Worm (Caenorhabditis elegans): Measurements from ENCODE around the gene itm-2.

The itm-2 gene

DNA sequence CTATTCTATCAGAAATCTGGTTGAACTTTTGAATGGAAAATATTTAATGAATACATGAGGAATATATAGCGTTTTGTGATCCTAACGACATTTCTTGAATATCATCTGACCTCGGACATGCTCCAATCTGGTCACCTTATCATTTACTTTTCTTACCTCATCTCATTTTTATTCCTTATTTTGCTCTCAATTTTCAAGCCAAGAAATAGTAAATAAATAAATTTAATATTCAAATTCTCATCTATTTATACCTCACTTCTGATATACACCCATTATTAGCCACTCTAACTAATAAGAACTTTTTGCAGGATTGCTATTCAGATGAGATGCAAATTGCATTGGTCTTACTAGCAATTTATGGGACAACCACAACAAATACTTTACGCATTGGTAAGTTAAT, 16.0 kb downstream of the itm-2 start, which contains the start of gene ddr-1:
TSS of gene ddr-1 (plus strand) at position 301 of the 400 bp plus-strand sequence.
- TF ChIP-seq ceh-83 (GFP tag; optimal IDR thresholded peaks at IDR 0.05), result no peak
- no peak for TF ChIP-seq snpc-4 (tag; optimal IDR thresholded peaks at IDR 0.05)
- TF ChIP-seq elt-1 (tag; optimal IDR thresholded peaks at IDR 0.05; ENCODE audit: borderline replicate concordance, insufficient read depth), result no peak
- TF ChIP-seq unc-62 (GFP tag; optimal IDR thresholded peaks at IDR 0.05), result no peak
- TF ChIP-seq ham-2 (GFP tag; optimal IDR thresholded peaks at IDR 0.05), result no peak
- TF ChIP-seq mls-2 (tag; optimal IDR thresholded peaks at IDR 0.05), result no peak
- TF ChIP-seq drap-1 (GFP tag; optimal IDR thresholded peaks at IDR 0.05), result no peak
- TF ChIP-seq ceh-43 (GFP tag; optimal IDR thresholded peaks at IDR 0.05), result no peak
- no peak for TF ChIP-seq cnd-1 (tag; optimal IDR thresholded peaks at IDR 0.05)
- no peak for TF ChIP-seq sptf-1 (tag; optimal IDR thresholded peaks at IDR 0.05)
- no peak for TF ChIP-seq nhr-28 (tag; optimal IDR thresholded peaks at IDR 0.05)
- TF ChIP-seq tbx-8 (GFP tag; optimal IDR thresholded peaks at IDR 0.05), result no peak
- TF ChIP-seq nhr-76 (tag; optimal IDR thresholded peaks at IDR 0.05), result no peak
- TF ChIP-seq ztf-11 (tag; optimal IDR thresholded peaks at IDR 0.05), result no peak
- TF ChIP-seq flh-1 (GFP tag; optimal IDR thresholded peaks at IDR 0.05), result no peak

ce11 chrX:5465631-5466030, 20.7 kb downstream of the itm-2 start:
- TF ChIP-seq ceh-83 (GFP tag; optimal IDR thresholded peaks at IDR 0.05), result no peak
- TF ChIP-seq nhr-76 (tag; optimal IDR thresholded peaks at IDR 0.05), result no peak
- no peak for TF ChIP-seq hlh-1 (tag; optimal IDR thresholded peaks at IDR 0.05)
- no peak for TF ChIP-seq ztf-11 (tag; optimal IDR thresholded peaks at IDR 0.05)
- no peak for TF ChIP-seq M03D4.4 (tag; optimal IDR thresholded peaks at IDR 0.05)
- TF ChIP-seq lsy-2 (tag; optimal IDR thresholded peaks at IDR 0.05), result no peak
- TF ChIP-seq sptf-1 (tag; optimal IDR thresholded peaks at IDR 0.05), result no peak
- no peak for TF ChIP-seq nhr-28 (tag; optimal IDR thresholded peaks at IDR 0.05)
- TF ChIP-seq mep-1 (tag; optimal IDR thresholded peaks at IDR 0.05), result no peak
- no peak for TF ChIP-seq elt-1 (tag; optimal IDR thresholded peaks at IDR 0.05; ENCODE audit: borderline replicate concordance, insufficient read depth)
- TF ChIP-seq mab-5 (tag; optimal IDR thresholded peaks at IDR 0.05), result no peak
- TF ChIP-seq drap-1 (GFP tag; optimal IDR thresholded peaks at IDR 0.05), result no peak
- no peak for TF ChIP-seq ceh-39 (tag; optimal IDR thresholded peaks at IDR 0.05)
- TF ChIP-seq blmp-1 (tag; optimal IDR thresholded peaks at IDR 0.05), result no peak

DNA sequence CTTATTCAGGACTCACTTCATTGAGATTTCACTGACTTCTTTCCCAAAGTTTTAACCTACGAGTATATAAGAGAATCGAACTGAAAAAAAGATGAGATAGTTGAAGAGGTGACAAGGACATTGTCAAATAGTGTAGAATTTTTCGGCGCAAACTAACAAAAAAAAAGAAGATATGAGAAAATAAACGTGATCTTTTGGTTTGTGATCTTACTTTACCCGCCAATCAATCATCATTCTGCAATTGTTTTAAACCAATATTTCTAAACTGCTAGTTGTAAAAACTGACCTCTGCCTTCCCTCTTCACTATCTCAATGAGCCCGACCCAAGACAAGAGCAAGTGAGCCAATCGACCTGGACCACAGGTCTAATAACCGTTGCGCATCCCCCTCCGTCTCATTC, 21.2 kb downstream of the itm-2 start:
- TF ChIP-seq mab-5 (tag; optimal IDR thresholded peaks at IDR 0.05), result no peak
- TF ChIP-seq blmp-1 (tag; optimal IDR thresholded peaks at IDR 0.05), result no peak
- TF ChIP-seq nhr-237 (tag; optimal IDR thresholded peaks at IDR 0.05), result no peak
- TF ChIP-seq unc-120 (tag; optimal IDR thresholded peaks at IDR 0.05; ENCODE audit: poor library complexity, severe bottlenecking), result no peak
- no peak for TF ChIP-seq nhr-76 (tag; optimal IDR thresholded peaks at IDR 0.05)
- no peak for TF ChIP-seq bed-3 (GFP tag; optimal IDR thresholded peaks at IDR 0.05)
- no peak for TF ChIP-seq snpc-4 (tag; optimal IDR thresholded peaks at IDR 0.05)
- TF ChIP-seq drap-1 (GFP tag; optimal IDR thresholded peaks at IDR 0.05), result no peak
- TF ChIP-seq lin-13 (tag; optimal IDR thresholded peaks at IDR 0.05), result no peak
- TF ChIP-seq mls-2 (tag; optimal IDR thresholded peaks at IDR 0.05), result no peak
- TF ChIP-seq cnd-1 (tag; optimal IDR thresholded peaks at IDR 0.05), result no peak
- no peak for TF ChIP-seq sptf-1 (tag; optimal IDR thresholded peaks at IDR 0.05)
- no peak for TF ChIP-seq ztf-11 (tag; optimal IDR thresholded peaks at IDR 0.05)
- no peak for TF ChIP-seq ceh-43 (GFP tag; optimal IDR thresholded peaks at IDR 0.05)
- no peak for TF ChIP-seq unc-62 (GFP tag; optimal IDR thresholded peaks at IDR 0.05)
- no peak for TF ChIP-seq ces-1 (GFP tag; optimal IDR thresholded peaks at IDR 0.05)

- TF ChIP-seq ztf-11 (tag; optimal IDR thresholded peaks at IDR 0.05), result no peak
- TF ChIP-seq ceh-83 (GFP tag; optimal IDR thresholded peaks at IDR 0.05), result no peak
- TF ChIP-seq mls-2 (tag; optimal IDR thresholded peaks at IDR 0.05), result no peak
- TF ChIP-seq nhr-12 (tag; optimal IDR thresholded peaks at IDR 0.05), result no peak
- TF ChIP-seq mep-1 (tag; optimal IDR thresholded peaks at IDR 0.05), result no peak
- TF ChIP-seq nhr-237 (tag; optimal IDR thresholded peaks at IDR 0.05), result no peak
- TF ChIP-seq hlh-1 (tag; optimal IDR thresholded peaks at IDR 0.05), result no peak
- TF ChIP-seq unc-62 (GFP tag; optimal IDR thresholded peaks at IDR 0.05), result no peak
- no peak for TF ChIP-seq unc-120 (tag; optimal IDR thresholded peaks at IDR 0.05; ENCODE audit: poor library complexity, severe bottlenecking)
- no peak for TF ChIP-seq drap-1 (GFP tag; optimal IDR thresholded peaks at IDR 0.05)
- no peak for TF ChIP-seq lin-13 (tag; optimal IDR thresholded peaks at IDR 0.05)
- no peak for TF ChIP-seq unc-39 (tag; optimal IDR thresholded peaks at IDR 0.05)
- TF ChIP-seq lsy-2 (tag; optimal IDR thresholded peaks at IDR 0.05), result no peak
- TF ChIP-seq sem-2 (GFP tag; optimal IDR thresholded peaks at IDR 0.05), result no peak
- TF ChIP-seq M03D4.4 (tag; optimal IDR thresholded peaks at IDR 0.05), result no peak
- TF ChIP-seq nhr-28 (tag; optimal IDR thresholded peaks at IDR 0.05), result no peak
- no peak for TF ChIP-seq nhr-2 (tag; optimal IDR thresholded peaks at IDR 0.05)
- no peak for TF ChIP-seq ceh-39 (tag; optimal IDR thresholded peaks at IDR 0.05)
- TF ChIP-seq elt-3 (tag; optimal IDR thresholded peaks at IDR 0.05), result no peak
Observed at ce11 chrX:5467308-5467707, 22.3 kb downstream of the itm-2 start.
